Worm (Caenorhabditis elegans): ENCODE measurements around the gene best-4.

DNA sequence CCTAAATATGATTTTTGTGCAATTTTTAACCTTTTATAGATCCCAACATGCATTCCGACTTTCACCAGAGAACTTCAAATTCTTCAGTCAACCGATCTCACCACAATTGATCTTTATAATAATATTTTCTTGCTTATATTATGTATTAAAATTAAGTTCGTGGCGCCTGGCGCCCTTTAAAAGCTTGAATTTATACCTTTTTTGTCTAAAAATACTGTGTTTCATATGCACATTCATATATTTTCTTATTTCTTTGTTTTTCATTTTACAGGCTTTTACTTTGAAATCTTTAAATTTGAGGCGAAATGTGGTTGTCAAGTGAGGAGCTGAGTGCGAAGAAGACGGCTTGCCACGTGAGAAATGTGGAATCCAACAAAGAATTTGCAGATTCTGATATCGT lies 33.1 kb upstream of the best-4 start, which contains the start of gene rpoa-49:
- no peak for TF ChIP-seq unc-62 (GFP tag; optimal IDR thresholded peaks at IDR 0.05)
- no peak for TF ChIP-seq unc-120 (tag; optimal IDR thresholded peaks at IDR 0.05; ENCODE audit: poor library complexity, severe bottlenecking)
- no peak for TF ChIP-seq mls-2 (tag; optimal IDR thresholded peaks at IDR 0.05)
- no peak for TF ChIP-seq ces-1 (GFP tag; optimal IDR thresholded peaks at IDR 0.05)
- TF ChIP-seq nhr-76 (tag; optimal IDR thresholded peaks at IDR 0.05), result no peak
- no peak for TF ChIP-seq nhr-237 (tag; optimal IDR thresholded peaks at IDR 0.05)
